Fruit fly (Drosophila melanogaster) S2 (cell line): ENCODE results near the gene CG11560.
A peak's percentile ranks its signal among the peaks of the same experiment; 100 is the strongest.

ENCODE experiments used
- CG8478 ChIP-seq: fragments of >200 bp; optimal IDR thresholded peaks from 2 replicates; lab custom pipeline; 2018
- CTCF ChIP-seq, 2 experiments: fragments of >200 bp; optimal IDR thresholded peaks; 2 replicates each; lab custom pipeline; 2018

The CG11560 gene

DNA sequence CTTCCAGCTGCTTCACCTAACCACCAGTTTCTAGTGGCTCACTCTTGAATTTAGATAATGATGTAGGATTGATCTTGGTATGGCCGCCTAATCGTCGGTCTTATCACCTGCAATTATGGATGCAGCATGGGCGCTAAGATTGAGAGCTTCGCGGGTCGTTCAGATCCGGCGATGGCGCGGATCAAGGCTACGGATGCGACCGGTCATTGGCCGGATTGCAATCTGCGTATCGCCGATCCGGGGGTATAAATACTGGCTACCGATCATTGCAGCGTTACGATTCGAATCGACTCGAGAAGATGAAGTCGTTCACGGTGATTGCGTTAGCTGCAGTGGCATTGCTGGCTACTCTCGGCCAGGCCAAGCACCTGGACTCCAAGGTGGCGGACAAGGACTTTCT is 9.3 kb downstream of the CG11560 start, which contains the start of gene Lsp2:
Gene Lsp2, plus strand, starts transcription at position 283 of the 400 bp plus-strand sequence.
- TF ChIP-seq CG8478 (lab: Kevin White, UChicago): no peak
- no peak for TF ChIP-seq CTCF (optimal IDR thresholded peaks at IDR 0.05; lab: Kevin White, UChicago)

DNA sequence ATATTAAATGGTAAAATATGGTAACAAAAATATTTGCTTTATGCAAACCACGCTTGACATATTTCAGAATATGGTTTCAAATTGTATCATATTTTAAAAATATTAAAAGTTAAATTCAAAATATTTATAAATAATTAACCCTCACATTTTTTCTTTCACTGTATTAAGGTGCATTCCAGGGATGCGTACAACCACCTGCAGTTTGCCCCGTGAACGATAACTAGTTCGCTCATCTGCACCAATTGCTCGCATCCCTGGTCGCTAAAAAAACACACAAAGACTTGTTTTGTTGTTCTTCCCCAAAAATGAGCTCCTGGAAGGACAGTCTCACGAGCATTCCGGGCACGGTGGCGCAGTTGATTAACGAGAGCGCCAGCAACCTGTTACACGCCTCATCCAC is 12.1 kb downstream of the CG11560 start, which contains the start of gene DEF8:
Gene DEF8, plus strand, starts transcription at position 229 of the 400 bp plus-strand sequence.
- TF ChIP-seq CG8478 (lab: Kevin White, UChicago): no peak
- TF ChIP-seq CTCF (optimal IDR thresholded peaks at IDR 0.05; lab: Kevin White, UChicago): peak in 1 of 2 experiments; percentile 7

DNA sequence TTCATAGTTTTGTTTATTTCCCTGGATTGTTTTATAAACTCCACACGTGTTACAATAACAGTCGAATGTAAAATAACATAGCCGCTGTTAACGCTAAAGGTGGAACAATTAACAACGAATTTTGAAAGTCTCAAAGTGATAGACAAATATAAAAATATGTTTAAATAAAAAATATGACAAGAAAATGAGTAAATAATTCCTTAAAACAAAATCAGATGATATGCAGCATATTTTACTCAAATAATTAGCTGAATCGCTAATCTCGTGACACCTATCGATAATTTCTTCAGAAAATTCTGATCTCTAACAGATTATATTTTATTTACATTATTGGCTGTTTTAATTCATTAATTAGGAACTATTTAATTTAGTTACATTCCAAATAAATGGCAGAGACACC is 16.8 kb downstream of the CG11560 start, which contains the start of the genes CG5645 and Atg12:
Gene CG5645, minus strand, starts transcription at position 77 of the 400 bp plus-strand sequence.
Gene Atg12, plus strand, starts transcription at position 338 of the 400 bp plus-strand sequence.
- TF ChIP-seq CTCF (optimal IDR thresholded peaks at IDR 0.05; lab: Kevin White, UChicago): no peak
- TF ChIP-seq CG8478 (lab: Kevin White, UChicago): no peak

- TF ChIP-seq CG8478 (lab: Kevin White, UChicago) (no peak), CTCF (optimal IDR thresholded peaks at IDR 0.05; lab: Kevin White, UChicago) (no peak)
These were observed 18.5 kb downstream of the CG11560 start, which contains the start of the genes ND-SGDH and RhoGAP68F for dm6 chr3L:12138113-12138899. Gene ND-SGDH, minus strand, starts transcription at chr3L:12138584. Gene RhoGAP68F, plus strand, starts transcription at chr3L:12138868.

DNA sequence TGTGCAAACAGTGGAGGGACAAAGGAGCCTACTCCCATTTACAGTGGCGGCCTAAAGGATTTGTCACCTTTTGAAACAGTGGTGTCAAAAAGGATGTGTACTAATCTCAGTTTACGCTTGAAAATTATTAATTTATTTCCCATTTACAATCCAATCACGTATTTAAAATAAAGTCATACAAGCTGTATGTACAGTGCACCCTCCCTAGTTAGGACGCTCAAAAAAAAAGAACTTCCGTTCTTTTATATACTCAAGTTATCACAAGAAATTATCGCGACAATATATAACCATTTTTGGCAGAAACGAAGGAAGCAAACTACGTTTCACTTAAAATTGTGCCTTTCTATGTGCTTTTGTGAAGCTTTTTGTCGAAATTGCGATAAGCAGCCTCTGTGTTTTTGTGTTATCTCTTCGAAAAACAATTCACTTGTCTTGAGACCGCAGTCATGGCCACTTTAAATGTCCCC is 19.4 kb downstream of the CG11560 start:
- TF ChIP-seq CTCF (optimal IDR thresholded peaks at IDR 0.05; lab: Kevin White, UChicago): no peak
- no peak for TF ChIP-seq CG8478 (lab: Kevin White, UChicago)

dm6 chr3L:12145709-12146694 is 26.2 kb downstream of the CG11560 start, which contains the start of the genes eIF3l and Nrx-IV:
Gene eIF3l, minus strand, starts transcription at chr3L:12146097.
Gene Nrx-IV, plus strand, starts transcription at chr3L:12146519.
- TF ChIP-seq CG8478 (lab: Kevin White, UChicago): no peak
- TF ChIP-seq CTCF (optimal IDR thresholded peaks at IDR 0.05; lab: Kevin White, UChicago): no peak

DNA sequence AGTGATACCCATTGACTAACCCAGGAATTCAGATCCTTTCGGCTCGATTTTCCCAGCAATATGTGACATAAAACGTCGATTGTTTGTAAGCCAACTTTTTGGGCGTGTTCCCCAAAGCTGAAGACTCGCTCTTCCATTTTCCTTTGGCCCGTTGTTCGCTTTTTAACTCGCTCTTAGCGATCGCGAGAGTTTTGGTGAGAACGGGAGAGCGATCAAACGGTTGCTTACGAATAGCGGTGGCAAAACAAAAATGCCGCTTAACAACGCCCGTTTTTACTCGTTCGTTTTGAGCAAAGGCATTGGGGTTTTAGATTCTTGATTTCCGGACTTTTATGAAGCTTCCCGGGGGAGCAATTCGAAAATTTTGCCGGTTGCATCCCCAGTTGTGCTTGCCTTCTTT is 27.2 kb downstream of the CG11560 start:
- TF ChIP-seq CTCF (optimal IDR thresholded peaks at IDR 0.05; lab: Kevin White, UChicago) (no peak), CG8478 (lab: Kevin White, UChicago) (no peak)

- no peak for TF ChIP-seq CG8478 (lab: Kevin White, UChicago)
- no peak for TF ChIP-seq CTCF (optimal IDR thresholded peaks at IDR 0.05; lab: Kevin White, UChicago)
These were observed 29.2 kb downstream of the CG11560 start, which contains the start of gene CG32099 for dm6 chr3L:12149024-12149423. Gene CG32099, plus strand, starts transcription at chr3L:12149273.

- TF ChIP-seq CTCF (optimal IDR thresholded peaks at IDR 0.05; lab: Kevin White, UChicago): no peak
- no peak for TF ChIP-seq CG8478 (lab: Kevin White, UChicago)
These were observed 42.4 kb downstream of the CG11560 start for dm6 chr3L:12162156-12162682.

dm6 chr3L:12163082-12163481 is 43.3 kb downstream of the CG11560 start:
- TF ChIP-seq CTCF (optimal IDR thresholded peaks at IDR 0.05; lab: Kevin White, UChicago) (no peak), CG8478 (lab: Kevin White, UChicago) (no peak)

DNA sequence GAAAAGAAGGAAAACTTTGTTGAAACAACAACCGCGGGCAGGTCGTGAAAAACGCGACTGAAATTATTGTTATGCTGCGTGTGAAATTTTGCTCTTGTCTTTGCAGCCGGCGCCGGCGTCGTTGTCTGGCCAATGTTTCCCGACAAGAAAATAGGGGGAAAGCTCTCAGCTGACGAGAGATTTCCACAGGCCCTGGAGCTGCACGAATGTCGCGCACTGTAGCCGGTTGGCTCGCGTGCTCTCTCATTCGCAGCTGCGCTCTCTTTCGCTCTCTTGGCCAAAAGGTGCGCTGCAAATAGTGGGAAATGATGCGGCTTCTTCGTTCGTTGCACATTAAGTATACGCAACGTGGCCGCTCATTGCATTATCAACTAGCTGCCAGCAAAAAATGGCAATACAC is 43.9 kb downstream of the CG11560 start, which contains the start of gene CG9760:
Gene CG9760, minus strand, starts transcription at position 43 of the 400 bp plus-strand sequence.
- TF ChIP-seq CG8478 (lab: Kevin White, UChicago) (no peak), CTCF (optimal IDR thresholded peaks at IDR 0.05; lab: Kevin White, UChicago) (no peak)
